Fruit fly (Drosophila melanogaster): Measurements from ENCODE around the gene CG7778.

CG7778 gene

DNA sequence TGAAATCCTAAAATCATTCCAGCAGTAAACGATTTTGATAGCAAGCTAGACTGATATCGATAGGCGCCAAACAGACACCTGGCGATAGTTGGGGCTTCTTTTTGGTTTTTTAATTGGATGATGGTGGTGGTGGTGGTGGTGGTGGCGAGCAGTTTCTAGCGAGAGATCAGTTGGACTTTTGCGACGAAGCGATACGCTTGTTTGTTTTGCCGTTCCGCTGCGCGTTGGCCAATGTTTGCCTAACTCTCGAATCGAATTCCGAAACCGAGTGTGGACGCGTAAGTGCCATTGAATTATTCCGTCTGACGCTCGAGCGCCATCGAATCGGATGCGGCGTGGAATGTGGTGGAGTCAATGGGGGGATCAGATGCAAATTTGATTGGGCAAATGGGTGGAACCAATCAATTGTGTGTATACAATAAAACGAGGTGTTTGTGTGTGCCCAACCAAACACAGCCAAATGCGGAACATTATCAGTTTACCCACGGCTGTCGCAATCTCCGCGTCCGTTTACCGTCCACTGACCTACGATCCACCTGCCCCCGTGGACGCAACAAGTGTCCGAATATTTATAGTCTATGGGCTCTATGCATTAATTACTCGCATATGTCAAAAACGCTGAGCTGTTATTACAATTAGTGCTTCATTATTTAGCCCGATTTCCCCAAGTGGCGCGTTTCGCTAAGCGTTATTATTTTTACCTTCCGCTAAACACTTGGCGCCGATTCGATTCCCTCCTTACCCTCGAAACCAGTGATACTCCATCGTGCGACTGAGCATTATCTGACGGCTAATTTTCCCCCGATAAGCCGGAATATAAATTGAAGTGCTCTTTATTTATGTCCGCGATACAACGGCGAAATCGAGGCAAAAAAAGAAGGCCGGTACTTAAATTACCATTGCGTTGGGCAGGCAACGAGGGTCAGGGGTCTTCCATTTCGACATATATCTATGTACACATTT, 24.2 kb downstream of the CG7778 start, which contains the start of gene CG17292 (continued):
- TF ChIP-seq Drgx (GFP tag; IDR thresholded peaks at IDR 0.05) (peak; percentile 58), lov (optimal IDR thresholded peaks at IDR 0.05) (no peak), lov (GFP tag; IDR thresholded peaks at IDR 0.05) (0 out of 3 replicates have a peak, but pooled peaks have one; percentile 55), klu (GFP tag; IDR thresholded peaks at IDR 0.05) (no peak), dm (GFP tag; optimal IDR thresholded peaks at IDR 0.05) (no peak), Bdp1 (GFP tag; optimal IDR thresholded peaks at IDR 0.05) (no peak), onecut (GFP tag; IDR thresholded peaks at IDR 0.05) (peak; percentile 54; the same call in 1 of the 2 replicates), fd96Cb (tag; optimal IDR thresholded peaks at IDR 0.05) (no peak), CG7357 (GFP tag; IDR thresholded peaks at IDR 0.05) (0 out of 3 replicates have a peak, but pooled peaks have one; percentile 27), Chrac-16 (GFP tag; optimal IDR thresholded peaks at IDR 0.05) (no peak), dpn (GFP tag; optimal IDR thresholded peaks at IDR 0.05) (peak in 1 of 2 experiments; percentile 59), CG6175 (GFP tag; IDR thresholded peaks at IDR 0.05) (peak; percentile 58; the same call in 2 of the 3 replicates), CG5953 (GFP tag; IDR thresholded peaks at IDR 0.05) (peak; percentile 43; the same call in 1 of the 2 replicates), CG17568 (GFP tag; optimal IDR thresholded peaks at IDR 0.05) (no peak), amos (GFP tag; IDR thresholded peaks at IDR 0.05; ENCODE audit: partially characterized antibody) (peak; percentile 94), phol (tag; optimal IDR thresholded peaks at IDR 0.05) (peak; percentile 27), CG9727 (GFP tag; optimal IDR thresholded peaks at IDR 0.05) (peak; percentile 45), danr (GFP tag; IDR thresholded peaks at IDR 0.05) (no peak), B-H2 (GFP tag; optimal IDR thresholded peaks at IDR 0.05) (peak; percentile 74), NC2β (GFP tag; optimal IDR thresholded peaks at IDR 0.05) (peak; percentile 32), corto (GFP tag; optimal IDR thresholded peaks at IDR 0.05) (no peak), Meics (GFP tag; optimal IDR thresholded peaks at IDR 0.05) (peak; percentile 67), CG8281 (tag; optimal IDR thresholded peaks at IDR 0.05) (no peak), kay (GFP tag; optimal IDR thresholded peaks at IDR 0.05) (no peak), tx (GFP tag; optimal IDR thresholded peaks at IDR 0.05) (no peak), Ets65A (GFP tag) (no peak), CG5180 (GFP tag; optimal IDR thresholded peaks at IDR 0.05) (peak; percentile 39), maf-S (GFP tag; optimal IDR thresholded peaks at IDR 0.05) (peak; percentile 17), CG32772 (GFP tag; IDR thresholded peaks at IDR 0.05) (peak; percentile 31; the same call in 1 of the 2 replicates), CG17829 (tag; optimal IDR thresholded peaks at IDR 0.05) (no peak), CG12942 (GFP tag; optimal IDR thresholded peaks at IDR 0.05) (peak; percentile 26), vnd (GFP tag; IDR thresholded peaks at IDR 0.05; ENCODE audit: partially characterized antibody) (peak; percentile 80), ap (GFP tag; IDR thresholded peaks at IDR 0.05) (0 out of 2 replicates have a peak, but pooled peaks have one; percentile 39), lola (GFP tag; optimal IDR thresholded peaks at IDR 0.05) (no peak), emc (GFP tag; optimal IDR thresholded peaks at IDR 0.05) (no peak), CG7271 (tag; optimal IDR thresholded peaks at IDR 0.05) (no peak), CG15601 (tag; optimal IDR thresholded peaks at IDR 0.05) (peak; percentile 33), CG11247 (GFP tag; IDR thresholded peaks at IDR 0.05) (peak; percentile 62; the same call in 1 of the 2 replicates), CG17359 (tag; optimal IDR thresholded peaks at IDR 0.05) (peak; percentile 38), mld (GFP tag; IDR thresholded peaks at IDR 0.05; ENCODE audit: partially characterized antibody) (peak; percentile 79; the same call in 2 of the 3 replicates), Deaf1 (tag; optimal IDR thresholded peaks at IDR 0.05) (peak; percentile 76), CG1529 (GFP tag; optimal IDR thresholded peaks at IDR 0.05) (no peak), cad (GFP tag; optimal IDR thresholded peaks at IDR 0.05) (no peak), CG7556 (GFP tag; optimal IDR thresholded peaks at IDR 0.05) (no peak), Hr78 (GFP tag; optimal IDR thresholded peaks at IDR 0.05) (peak in 1 of 2 experiments; percentile 73), Gug (GFP tag; IDR thresholded peaks at IDR 0.05) (peak; percentile 40; the same call in 2 of the 4 replicates), slou (GFP tag; optimal IDR thresholded peaks at IDR 0.05) (no peak), BtbVII (GFP tag; optimal IDR thresholded peaks at IDR 0.05) (peak; percentile 58)

All from whole organism, embryonic.